Fruit fly (Drosophila melanogaster) whole organism, adult: ENCODE data around the gene Dif.

ENCODE experiments used
- CG14711 ChIP-seq: fragments of 200-800 bp; sonication (Bioruptor generic); optimal IDR thresholded peaks from 2 replicates; lab custom pipeline; 2018; ENCODE audit warnings: missing biosample characterization, mild to moderate bottlenecking, missing genetic modification characterization, moderate library complexity
- CG1620 ChIP-seq: fragments of 200-800 bp; sonication (Bioruptor generic); optimal IDR thresholded peaks from 2 replicates; lab custom pipeline; 2016; ENCODE audit warnings: missing biosample characterization, missing genetic modification characterization
- CG7045 ChIP-seq: fragments of 200-800 bp; sonication (Bioruptor generic); optimal IDR thresholded peaks from 2 replicates; lab custom pipeline; 2017; ENCODE audit warnings: missing biosample characterization, mild to moderate bottlenecking, missing genetic modification characterization
- Clk ChIP-seq: fragments of 200-800 bp; sonication (Bioruptor generic); optimal IDR thresholded peaks from 2 replicates; lab custom pipeline; 2017; ENCODE audit warnings: missing biosample characterization, missing genetic modification characterization
- Crg-1 ChIP-seq: fragments of 200-800 bp; sonication (Bioruptor generic); optimal IDR thresholded peaks from 2 replicates; lab custom pipeline; 2016; ENCODE audit warnings: missing biosample characterization, missing genetic modification characterization
- cic ChIP-seq: fragments of 200-800 bp; sonication (Bioruptor generic); optimal IDR thresholded peaks from 2 replicates; lab custom pipeline; 2017; ENCODE audit warnings: missing biosample characterization, mild to moderate bottlenecking, missing genetic modification characterization, moderate library complexity
- cnc ChIP-seq, 2 experiments: fragments of >200 bp; optimal IDR thresholded peaks; 2 replicates each; lab custom pipeline; 2017
- kay ChIP-seq: fragments of 200-800 bp; sonication (Bioruptor generic); peaks from one replicate; lab custom pipeline; 2016; ENCODE audit warnings: missing biosample characterization, missing genetic modification characterization, borderline replicate concordance
- ovo ChIP-seq: fragments of 200-800 bp; sonication (Bioruptor generic); optimal IDR thresholded peaks from 2 replicates; lab custom pipeline; 2016; ENCODE audit warnings: missing biosample characterization, missing genetic modification characterization
- pad ChIP-seq: fragments of 200-800 bp; sonication (Bioruptor generic); optimal IDR thresholded peaks from 3 replicates; lab custom pipeline; 2017; ENCODE audit warnings: missing biosample characterization, missing genetic modification characterization, mild to moderate bottlenecking, moderate library complexity, missing genetic modification reagents

- TF ChIP-seq CG14711 (tag; lab: Kevin White, UChicago) (no peak), cic (peak; percentile 18), ovo (GFP tag; lab: Kevin White, UChicago) (peak; percentile 61), CG1620 (GFP tag; lab: Kevin White, UChicago) (peak; percentile 31), CG7045 (GFP tag; lab: Kevin White, UChicago) (peak; percentile 41), cnc (optimal IDR thresholded peaks at IDR 0.05; lab: Kevin White, UChicago) (no peak), pad (GFP tag; lab: Kevin White, UChicago) (no peak), kay (GFP tag; lab: Kevin White, UChicago) (peak; percentile 84), Crg-1 (GFP tag; lab: Kevin White, UChicago) (no peak), Clk (GFP tag; lab: Kevin White, UChicago) (no peak)
Observed at dm6 chr2L:17385221-17385529, 47.8 kb downstream of the Dif start.
